Fruit fly (Drosophila melanogaster) whole organism, embryonic: ENCODE data around the gene kraken.

Source experiments
- Ada2b ChIP-seq: fragments of 200-800 bp; sonication (Bioruptor generic); IDR thresholded peaks from 2 replicates; pipeline ENCODE4 v1.3.6; 2022; ENCODE audit warnings: missing biosample characterization, missing genetic modification characterization
- Antp ChIP-seq: fragments of 200-800 bp; sonication (Bioruptor generic); optimal IDR thresholded peaks from 3 replicates; lab custom pipeline; 2016; ENCODE audit warnings: missing biosample characterization, missing genetic modification characterization
- CG10147 ChIP-seq: fragments of 200-800 bp; sonication (Bioruptor generic); optimal IDR thresholded peaks from 2 replicates; lab custom pipeline; 2019; ENCODE audit warnings: missing biosample characterization, mild to moderate bottlenecking, missing genetic modification characterization, moderate library complexity
- CG11456 ChIP-seq: fragments of 200-800 bp; sonication (Bioruptor generic); IDR thresholded peaks from 3 replicates; pipeline ENCODE4 v1.3.6; 2022; ENCODE audit warnings: missing biosample characterization, missing genetic modification characterization
- CG12391 ChIP-seq: fragments of 200-800 bp; sonication (Bioruptor generic); optimal IDR thresholded peaks from 3 replicates; lab custom pipeline; 2018; ENCODE audit warnings: missing biosample characterization, mild to moderate bottlenecking, missing genetic modification characterization, moderate library complexity
- CG12659 ChIP-seq: fragments of 200-800 bp; sonication (Bioruptor generic); optimal IDR thresholded peaks from 3 replicates; lab custom pipeline; 2017; ENCODE audit warnings: mild to moderate bottlenecking, missing biosample characterization, missing genetic modification reagents, missing genetic modification characterization
- CG12942 ChIP-seq: fragments of 200-800 bp; sonication (Bioruptor generic); optimal IDR thresholded peaks from 3 replicates; lab custom pipeline; 2016; ENCODE audit warnings: missing biosample characterization, missing genetic modification characterization
- CG13287 ChIP-seq: fragments of 200-800 bp; sonication (Bioruptor generic); IDR thresholded peaks from 2 replicates; pipeline ENCODE4 v1.3.6; 2022; ENCODE audit warnings: missing biosample characterization, missing genetic modification characterization; ENCODE audit not compliant: partially characterized antibody
- CG16813 ChIP-seq: fragments of 200-800 bp; sonication (Bioruptor generic); IDR thresholded peaks from 3 replicates; pipeline ENCODE4 v1.3.6; 2022; ENCODE audit warnings: missing biosample characterization, missing genetic modification characterization; ENCODE audit not compliant: partially characterized antibody
- CG17361 ChIP-seq: fragments of 200-800 bp; sonication (Bioruptor generic); IDR thresholded peaks from 3 replicates; pipeline ENCODE4 v1.3.6; 2022; ENCODE audit warnings: missing biosample characterization, missing genetic modification characterization
- CG18011 ChIP-seq: fragments of 200-800 bp; sonication (Bioruptor generic); optimal IDR thresholded peaks from 2 replicates; lab custom pipeline; 2017; ENCODE audit warnings: missing biosample characterization, missing genetic modification characterization, mild to moderate bottlenecking, moderate library complexity, missing genotype
- CG2712 ChIP-seq: fragments of 200-800 bp; optimal IDR thresholded peaks from 3 replicates; lab custom pipeline; 2019; ENCODE audit warnings: missing biosample characterization, mild to moderate bottlenecking, missing genetic modification characterization, moderate library complexity
- CG2875 ChIP-seq: fragments of 200-800 bp; sonication (Bioruptor generic); optimal IDR thresholded peaks from 2 replicates; lab custom pipeline; 2017; ENCODE audit warnings: missing biosample characterization, mild to moderate bottlenecking, missing genetic modification characterization, missing genetic modification reagents
- CG31224 ChIP-seq: fragments of 200-800 bp; sonication (Bioruptor generic); IDR thresholded peaks from 2 replicates; pipeline ENCODE4 v1.3.6; 2022; ENCODE audit warnings: missing biosample characterization, missing genetic modification characterization
- CG3995 ChIP-seq: fragments of 200-800 bp; sonication (Bioruptor generic); optimal IDR thresholded peaks from 3 replicates; lab custom pipeline; 2016; ENCODE audit warnings: missing biosample characterization, missing genetic modification characterization
- CG42726 ChIP-seq: fragments of 200-800 bp; sonication (Bioruptor generic); IDR thresholded peaks from 2 replicates; pipeline ENCODE4 v1.3.6; 2022; ENCODE audit warnings: missing biosample characterization, missing genetic modification characterization; ENCODE audit not compliant: partially characterized antibody
- CG4328 ChIP-seq: fragments of 200-800 bp; sonication (Bioruptor generic); optimal IDR thresholded peaks from 3 replicates; lab custom pipeline; 2017; ENCODE audit warnings: missing biosample characterization, missing genetic modification reagents, missing genetic modification characterization
- CG6254 ChIP-seq: fragments of 200-800 bp; sonication (Bioruptor generic); optimal IDR thresholded peaks from 3 replicates; lab custom pipeline; 2017; ENCODE audit warnings: mild to moderate bottlenecking, missing biosample characterization, missing genetic modification reagents, missing genetic modification characterization
- CG6791 ChIP-seq: fragments of 200-800 bp; sonication (Bioruptor generic); IDR thresholded peaks from 3 replicates; pipeline ENCODE4 v1.3.6; 2022; ENCODE audit warnings: missing biosample characterization, missing genetic modification characterization; ENCODE audit not compliant: partially characterized antibody
- D19A ChIP-seq: fragments of 200-800 bp; optimal IDR thresholded peaks from 3 replicates; lab custom pipeline; 2019; ENCODE audit warnings: missing biosample characterization, mild to moderate bottlenecking, missing genetic modification characterization, moderate library complexity
- Dek ChIP-seq: fragments of 200-800 bp; sonication (Bioruptor generic); optimal IDR thresholded peaks from 3 replicates; lab custom pipeline; 2019; ENCODE audit warnings: missing biosample characterization, mild to moderate bottlenecking, missing genetic modification characterization, moderate library complexity
- HLH3B ChIP-seq: fragments of 200-800 bp; sonication (Bioruptor generic); IDR thresholded peaks from 2 replicates; pipeline ENCODE4 v1.3.6; 2022; ENCODE audit warnings: missing biosample characterization, missing genetic modification characterization
- Oaz ChIP-seq: fragments of 200-800 bp; sonication (Bioruptor generic); IDR thresholded peaks from 2 replicates; pipeline ENCODE4 v1.3.6; 2022; ENCODE audit warnings: missing biosample characterization, missing genetic modification characterization
- Opbp ChIP-seq: fragments of 200-800 bp; sonication (Bioruptor generic); IDR thresholded peaks from 3 replicates; pipeline ENCODE4 v1.3.6; 2022; ENCODE audit warnings: missing biosample characterization, missing genetic modification characterization; ENCODE audit not compliant: partially characterized antibody
- Pdp1 ChIP-seq, 2 experiments: fragments of 200-800 bp; sonication (Bioruptor generic); optimal IDR thresholded peaks; 3 replicates each; lab custom pipeline; 2016; ENCODE audit warnings: missing biosample characterization in 2 of 2, missing genetic modification characterization in 2 of 2, mild to moderate bottlenecking in 1 of 2, moderate library complexity in 1 of 2
- Ravus ChIP-seq: fragments of 200-800 bp; sonication (Bioruptor generic); IDR thresholded peaks from 2 replicates; pipeline ENCODE4 v1.3.6; 2022; ENCODE audit warnings: missing biosample characterization, missing genetic modification characterization
- Side ChIP-seq: fragments of 200-800 bp; sonication (Bioruptor generic); optimal IDR thresholded peaks from 2 replicates; lab custom pipeline; 2016; ENCODE audit warnings: missing biosample characterization, missing genetic modification characterization
- Stat92E ChIP-seq, 3 experiments: fragments of >200 bp in 2 of 3; fragments of 200-800 bp in 1 of 3; sonication (Bioruptor generic) in 1 of 3; optimal IDR thresholded peaks; 2 replicates each; lab custom pipeline; 2017 to 2019; ENCODE audit warnings: missing biosample characterization in 3 of 3, missing genetic modification characterization in 3 of 3, mild to moderate bottlenecking in 1 of 3, moderate library complexity in 1 of 3
- br ChIP-seq: fragments of >200 bp; optimal IDR thresholded peaks from 2 replicates; lab custom pipeline; 2017
- chinmo ChIP-seq: fragments of 200-800 bp; sonication (Bioruptor generic); IDR thresholded peaks from 4 replicates; pipeline ENCODE4 v1.3.6; 2022; ENCODE audit warnings: missing biosample characterization, missing genetic modification characterization; ENCODE audit not compliant: partially characterized antibody
- chm ChIP-seq: fragments of 200-800 bp; sonication (Bioruptor generic); IDR thresholded peaks from 2 replicates; pipeline ENCODE4 v1.3.6; 2022; ENCODE audit warnings: missing biosample characterization, missing genetic modification characterization
- disco-r ChIP-seq: fragments of 200-800 bp; sonication (Bioruptor generic); optimal IDR thresholded peaks from 2 replicates; lab custom pipeline; 2016; ENCODE audit warnings: missing biosample characterization, missing genetic modification characterization
- dm ChIP-seq: fragments of 200-800 bp; sonication (Bioruptor generic); optimal IDR thresholded peaks from 3 replicates; lab custom pipeline; 2016; ENCODE audit warnings: missing biosample characterization, missing genetic modification characterization
- dmrt99B ChIP-seq: fragments of 200-800 bp; sonication (Bioruptor generic); optimal IDR thresholded peaks from 2 replicates; lab custom pipeline; 2018; ENCODE audit warnings: missing biosample characterization, mild to moderate bottlenecking, missing genetic modification characterization, moderate library complexity
- dysf ChIP-seq: fragments of 200-800 bp; sonication (Bioruptor generic); IDR thresholded peaks from 3 replicates; pipeline ENCODE4 v1.3.6; 2022; ENCODE audit warnings: missing biosample characterization, missing genetic modification characterization
- eve ChIP-seq, 2 experiments: fragments of >200 bp; optimal IDR thresholded peaks; 2 replicates each; lab custom pipeline; 2017; ENCODE audit warnings: missing biosample characterization in 2 of 2, missing genetic modification characterization in 2 of 2
- fd3F ChIP-seq: fragments of 200-800 bp; sonication (Bioruptor generic); optimal IDR thresholded peaks from 2 replicates; lab custom pipeline; 2018; ENCODE audit warnings: missing biosample characterization, mild to moderate bottlenecking, missing genetic modification characterization, moderate library complexity
- h ChIP-seq: fragments of >200 bp; optimal IDR thresholded peaks from 2 replicates; lab custom pipeline; 2017
- knrl ChIP-seq: fragments of 200-800 bp; sonication (Bioruptor generic); IDR thresholded peaks from 3 replicates; pipeline ENCODE4 v1.3.6; 2022; ENCODE audit warnings: missing biosample characterization, missing genetic modification characterization; ENCODE audit not compliant: partially characterized antibody
- lilli ChIP-seq: fragments of 200-800 bp; sonication (Bioruptor generic); optimal IDR thresholded peaks from 3 replicates; lab custom pipeline; 2016; ENCODE audit warnings: missing biosample characterization, missing genetic modification characterization
- maf-S ChIP-seq: fragments of 200-800 bp; sonication (Bioruptor generic); optimal IDR thresholded peaks from 2 replicates; lab custom pipeline; 2016; ENCODE audit warnings: missing biosample characterization, missing genetic modification characterization
- pita ChIP-seq: fragments of 200-800 bp; sonication (Bioruptor generic); optimal IDR thresholded peaks from 2 replicates; lab custom pipeline; 2017; ENCODE audit warnings: missing biosample characterization, mild to moderate bottlenecking, missing genetic modification characterization
- sd ChIP-seq: fragments of 200-800 bp; sonication (Bioruptor generic); optimal IDR thresholded peaks from 3 replicates; lab custom pipeline; 2018; ENCODE audit warnings: missing biosample characterization, mild to moderate bottlenecking, missing genetic modification characterization, moderate library complexity
- shn ChIP-seq: fragments of 200-800 bp; sonication (Bioruptor generic); optimal IDR thresholded peaks from 3 replicates; lab custom pipeline; 2016; ENCODE audit warnings: missing biosample characterization, missing genetic modification characterization
- sim ChIP-seq: fragments of 200-800 bp; sonication (Bioruptor generic); IDR thresholded peaks from 2 replicates; pipeline ENCODE4 v1.3.6; 2022; ENCODE audit warnings: missing biosample characterization, missing genetic modification characterization
- sr ChIP-seq: fragments of 200-800 bp; sonication (Bioruptor generic); IDR thresholded peaks from 3 replicates; pipeline ENCODE4 v1.3.6; 2022; ENCODE audit warnings: missing biosample characterization, missing genetic modification characterization
- trh ChIP-seq: fragments of 200-800 bp; sonication (Bioruptor generic); optimal IDR thresholded peaks from 2 replicates; lab custom pipeline; 2016; ENCODE audit warnings: missing biosample characterization, missing genetic modification characterization
- unc-4 ChIP-seq: fragments of 200-800 bp; sonication (Bioruptor generic); IDR thresholded peaks from 2 replicates; pipeline ENCODE4 v1.3.6; 2022; ENCODE audit warnings: missing biosample characterization, missing genetic modification characterization; ENCODE audit not compliant: partially characterized antibody
- zfh1 ChIP-seq: fragments of 200-800 bp; sonication (Bioruptor generic); IDR thresholded peaks from 3 replicates; pipeline ENCODE4 v1.3.6; 2022; ENCODE audit warnings: missing biosample characterization, missing genetic modification characterization

The kraken gene

dm6 chr2L:856690-857488 lies 4.3 kb downstream of the kraken start (continued):
- TF ChIP-seq HLH3B, result peak; percentile 90
- no peak for TF ChIP-seq br (lab: Kevin White, UChicago)
- TF ChIP-seq Dek (tag; lab: Kevin White, UChicago), result peak; percentile 66
- TF ChIP-seq Oaz, result no peak
- TF ChIP-seq CG2875 (GFP tag; lab: Kevin White, UChicago), result peak; percentile 83
- TF ChIP-seq dmrt99B (tag; lab: Kevin White, UChicago), result peak; percentile 88
- no peak for TF ChIP-seq CG4328 (GFP tag; lab: Kevin White, UChicago)
- TF ChIP-seq maf-S (GFP tag; lab: Kevin White, UChicago), result peak; percentile 21
- peak; percentile 64 for TF ChIP-seq Side (GFP tag; lab: Kevin White, UChicago)
- peak; percentile 47 for TF ChIP-seq shn (GFP tag; lab: Kevin White, UChicago)
- peak; percentile 82 for TF ChIP-seq dysf (GFP tag; lab: Robert Waterston, UW)
- TF ChIP-seq dm (GFP tag; lab: Kevin White, UChicago), result peak; percentile 35
- TF ChIP-seq trh (GFP tag; lab: Kevin White, UChicago), result no peak
- TF ChIP-seq sr (GFP tag; lab: Robert Waterston, UW), result peak; percentile 66; the same call in 2 of the 3 replicates
- TF ChIP-seq CG2712 (tag; lab: Kevin White, UChicago), result peak; percentile 87
- TF ChIP-seq CG31224 (GFP tag; lab: Robert Waterston, UW), result peak; percentile 67
- peak; percentile 85 for TF ChIP-seq chm (GFP tag; lab: Robert Waterston, UW)
- no peak for TF ChIP-seq pita (GFP tag; lab: Kevin White, UChicago)
- peak; percentile 67 for TF ChIP-seq sim
- TF ChIP-seq CG12659, result peak; percentile 72
- TF ChIP-seq h (lab: Kevin White, UChicago), result no peak
- peak; percentile 21 for TF ChIP-seq sd (tag; lab: Kevin White, UChicago)
- no peak for TF ChIP-seq chinmo (GFP tag; lab: Robert Waterston, UW)
- TF ChIP-seq CG11456 (GFP tag; lab: Robert Waterston, UW), result peak; percentile 76
- TF ChIP-seq CG6791, result no peak
- TF ChIP-seq Ravus (GFP tag; lab: Robert Waterston, UW), result peak; percentile 5; the same call in 1 of the 2 replicates
- TF ChIP-seq CG10147 (GFP tag; lab: Kevin White, UChicago), result peak; percentile 29
- TF ChIP-seq lilli (GFP tag; lab: Kevin White, UChicago), result peak; percentile 75
- TF ChIP-seq CG13287 (GFP tag; lab: Robert Waterston, UW), result no peak
- TF ChIP-seq CG12391, result peak; percentile 77
- TF ChIP-seq Stat92E (GFP tag; optimal IDR thresholded peaks at IDR 0.05; lab: Kevin White, UChicago), result peak in 1 of 3 experiments; percentile 48
- peak; percentile 94 for TF ChIP-seq zfh1 (GFP tag; lab: Robert Waterston, UW)
- TF ChIP-seq Pdp1 (GFP tag; optimal IDR thresholded peaks at IDR 0.05; lab: Kevin White, UChicago), result peak; percentile 53 to 57
- peak; percentile 85 for TF ChIP-seq Antp (GFP tag; lab: Kevin White, UChicago)
- TF ChIP-seq CG3995 (GFP tag; lab: Kevin White, UChicago), result no peak
- TF ChIP-seq D19A (tag; lab: Kevin White, UChicago), result peak; percentile 68
- no peak for TF ChIP-seq Opbp
- no peak for TF ChIP-seq CG42726 (GFP tag; lab: Robert Waterston, UW)
- TF ChIP-seq fd3F (GFP tag; lab: Kevin White, UChicago), result peak; percentile 11
- TF ChIP-seq CG17361, result peak; percentile 77
- TF ChIP-seq CG16813 (GFP tag; lab: Robert Waterston, UW), result no peak
- peak; percentile 79 for TF ChIP-seq CG6254 (GFP tag; lab: Kevin White, UChicago)
- TF ChIP-seq CG12942 (GFP tag; lab: Kevin White, UChicago), result peak; percentile 47
- peak; percentile 77 for TF ChIP-seq Ada2b (GFP tag; lab: Robert Waterston, UW)
- no peak for TF ChIP-seq eve (GFP tag; optimal IDR thresholded peaks at IDR 0.05; lab: Kevin White, UChicago)
- TF ChIP-seq disco-r (GFP tag; lab: Kevin White, UChicago), result peak; percentile 5
- no peak for TF ChIP-seq CG18011 (GFP tag; lab: Kevin White, UChicago)
- TF ChIP-seq unc-4 (GFP tag; lab: Robert Waterston, UW), result no peak
- no peak for TF ChIP-seq knrl (GFP tag; lab: Robert Waterston, UW)
